Comparison of ENCODE assay signal across 4 fruit fly cellular contexts in the genomic region with DNA sequence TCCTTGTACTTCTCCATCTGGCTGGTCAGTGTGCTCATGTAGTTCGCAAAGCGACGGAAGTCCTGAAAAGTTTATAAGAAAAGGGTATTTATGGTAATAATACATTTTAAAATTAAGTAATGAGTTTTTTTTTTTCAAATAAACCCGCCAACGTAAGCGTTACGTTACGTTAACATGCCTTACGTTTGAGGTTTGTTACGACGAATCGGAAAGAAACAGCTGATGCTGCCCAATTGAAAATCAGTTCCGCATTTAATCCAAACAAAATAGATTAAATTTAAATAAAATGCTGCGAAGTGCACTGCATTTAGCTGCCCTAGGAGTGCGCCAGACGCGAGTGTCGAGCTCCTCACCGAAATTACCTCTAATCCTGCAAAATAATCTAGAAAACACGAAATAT.
A peak's percentile ranks its signal among the peaks of the same experiment; 100 is the strongest.
TF ChIP-seq lines count a peak whose summit lies in the region.

TSS of gene mRRF1 (plus strand) at position 220 of the 400 bp plus-strand sequence.

- no peak for TF ChIP-seq CTCF in whole organism, embryonic (GFP tag; optimal IDR thresholded peaks at IDR 0.05; lab: Kevin White, UChicago)

TF ChIP-seq in whole organism, adult, 20 proteins besides CTCF, POLR2A, EP300 and RAD21:
- TF ChIP-seq cic (GFP tag; optimal IDR thresholded peaks at IDR 0.05; lab: Kevin White, UChicago) = no peak
- peak; percentile 38 for TF ChIP-seq tj (GFP tag; optimal IDR thresholded peaks at IDR 0.05; lab: Kevin White, UChicago)
- peak; percentile 7 for TF ChIP-seq bab1 (GFP tag; optimal IDR thresholded peaks at IDR 0.05; lab: Kevin White, UChicago)
- TF ChIP-seq CG1620 (GFP tag; optimal IDR thresholded peaks at IDR 0.05; lab: Kevin White, UChicago) = no peak
- TF ChIP-seq ovo (GFP tag; optimal IDR thresholded peaks at IDR 0.05; lab: Kevin White, UChicago) = no peak
- TF ChIP-seq kay (GFP tag; lab: Kevin White, UChicago; ENCODE audit: borderline replicate concordance) = peak; percentile 27

TF ChIP-seq in whole organism, embryonic, 481 proteins besides CTCF, POLR2A, EP300 and RAD21 (continues in another document):
- no peak for TF ChIP-seq CG7745 (tag; optimal IDR thresholded peaks at IDR 0.05; lab: Kevin White, UChicago)
- TF ChIP-seq CG15011 (GFP tag; optimal IDR thresholded peaks at IDR 0.05; lab: Kevin White, UChicago) = no peak
- no peak for TF ChIP-seq Med (GFP tag; lab: Kevin White, UChicago)
- TF ChIP-seq CG3995 (GFP tag; optimal IDR thresholded peaks at IDR 0.05; lab: Kevin White, UChicago) = no peak
- TF ChIP-seq stc (GFP tag; IDR thresholded peaks at IDR 0.05; lab: Robert Waterston, UW) = no peak
- no peak for TF ChIP-seq CG10366 (GFP tag; IDR thresholded peaks at IDR 0.05; lab: Robert Waterston, UW)
- no peak for TF ChIP-seq sqz (GFP tag; optimal IDR thresholded peaks at IDR 0.05; lab: Kevin White, UChicago)
- no peak for TF ChIP-seq CG6813 (GFP tag; optimal IDR thresholded peaks at IDR 0.05; lab: Kevin White, UChicago)
- TF ChIP-seq CG32767 (GFP tag; IDR thresholded peaks at IDR 0.05; lab: Robert Waterston, UW) = no peak
- no peak for TF ChIP-seq Optix (GFP tag; IDR thresholded peaks at IDR 0.05; lab: Robert Waterston, UW)
- TF ChIP-seq fd64A (GFP tag; optimal IDR thresholded peaks at IDR 0.05; lab: Kevin White, UChicago) = no peak
- no peak for TF ChIP-seq Dfd (GFP tag; optimal IDR thresholded peaks at IDR 0.05; lab: Kevin White, UChicago)
- TF ChIP-seq CG16815 (GFP tag; optimal IDR thresholded peaks at IDR 0.05; lab: Kevin White, UChicago) = no peak
- peak; percentile 36; the same call in 1 of the 2 replicates for TF ChIP-seq CG13287 (GFP tag; IDR thresholded peaks at IDR 0.05; lab: Robert Waterston, UW; ENCODE audit: partially characterized antibody)
- no peak for TF ChIP-seq klu (GFP tag; IDR thresholded peaks at IDR 0.05; lab: Robert Waterston, UW)
- no peak for TF ChIP-seq Ets97D (GFP tag; optimal IDR thresholded peaks at IDR 0.05; lab: Kevin White, UChicago)
- peak in 1 of 2 experiments; percentile 80 for TF ChIP-seq crp (GFP tag; optimal IDR thresholded peaks at IDR 0.05; lab: Kevin White, UChicago)
- no peak for TF ChIP-seq oc (tag; optimal IDR thresholded peaks at IDR 0.05; lab: Kevin White, UChicago)
- no peak for TF ChIP-seq pan (optimal IDR thresholded peaks at IDR 0.05; lab: Kevin White, UChicago)
- no peak for TF ChIP-seq pan (GFP tag; optimal IDR thresholded peaks at IDR 0.05 in 1 of 2, IDR thresholded peaks at IDR 0.05 in 1 of 2)
- TF ChIP-seq Eip74EF (GFP tag; optimal IDR thresholded peaks at IDR 0.05; lab: Kevin White, UChicago) = no peak
- TF ChIP-seq Pdp1 (GFP tag; optimal IDR thresholded peaks at IDR 0.05; lab: Kevin White, UChicago) = peak in 1 of 2 experiments; percentile 66
- TF ChIP-seq CG14441 (GFP tag; IDR thresholded peaks at IDR 0.05; lab: Robert Waterston, UW) = no peak
- no peak for TF ChIP-seq CG34376 (GFP tag; optimal IDR thresholded peaks at IDR 0.05; lab: Kevin White, UChicago)
- no peak for TF ChIP-seq org-1 (GFP tag; optimal IDR thresholded peaks at IDR 0.05; lab: Kevin White, UChicago)
- peak; percentile 9 for TF ChIP-seq gsb-n (tag; optimal IDR thresholded peaks at IDR 0.05; lab: Kevin White, UChicago)
- no peak for TF ChIP-seq CG33557 (GFP tag; optimal IDR thresholded peaks at IDR 0.05; lab: Kevin White, UChicago)
- no peak for TF ChIP-seq Myb (GFP tag; optimal IDR thresholded peaks at IDR 0.05; lab: Kevin White, UChicago)

TF ChIP-seq in whole organism, prepupa, 60 proteins besides CTCF, POLR2A, EP300 and RAD21:
- TF ChIP-seq cyc (GFP tag; optimal IDR thresholded peaks at IDR 0.05; lab: Kevin White, UChicago) = no peak
- no peak for TF ChIP-seq fd59A (GFP tag; optimal IDR thresholded peaks at IDR 0.05; lab: Kevin White, UChicago)
- no peak for TF ChIP-seq CG8119 (GFP tag; IDR thresholded peaks at IDR 0.05; lab: Robert Waterston, UW)
- TF ChIP-seq Eip93F (GFP tag; optimal IDR thresholded peaks at IDR 0.05; lab: Kevin White, UChicago) = peak; percentile 15
- TF ChIP-seq CG6854 (GFP tag; optimal IDR thresholded peaks at IDR 0.05; lab: Kevin White, UChicago) = no peak
- no peak for TF ChIP-seq CG8319 (GFP tag; optimal IDR thresholded peaks at IDR 0.05; lab: Kevin White, UChicago)
- peak; percentile 58 for TF ChIP-seq achi (GFP tag; optimal IDR thresholded peaks at IDR 0.05; lab: Kevin White, UChicago)
- TF ChIP-seq CG11762 (GFP tag; optimal IDR thresholded peaks at IDR 0.05; lab: Kevin White, UChicago; ENCODE audit: insufficient read depth) = no peak
- TF ChIP-seq Hr4 (GFP tag; optimal IDR thresholded peaks at IDR 0.05; lab: Kevin White, UChicago) = no peak
- TF ChIP-seq CG11902 (GFP tag; optimal IDR thresholded peaks at IDR 0.05; lab: Kevin White, UChicago) = no peak

TF ChIP-seq in whole organism, wandering third instar larva, 38 proteins besides CTCF, POLR2A, EP300 and RAD21:
- TF ChIP-seq sage (GFP tag; optimal IDR thresholded peaks at IDR 0.05; lab: Kevin White, UChicago) = peak; percentile 27
- TF ChIP-seq h (GFP tag; optimal IDR thresholded peaks at IDR 0.05; lab: Kevin White, UChicago) = no peak
